Worm (Caenorhabditis elegans) whole organism, L4/young adult: ENCODE measurements around the gene F46F5.14.

Source experiments
- W03F9.2 ChIP-seq: fragments of 150-350 bp; optimal IDR thresholded peaks from 2 replicates; lab custom pipeline; 2014; ENCODE audit warnings: missing biosample characterization, missing genetic modification characterization
- dao-5 ChIP-seq: sonication (generic microtip); optimal IDR thresholded peaks from 2 replicates; lab custom pipeline; 2016; ENCODE audit warnings: missing genotype, missing genetic modification characterization, moderate library complexity, missing compliant biosample characterization

- TF ChIP-seq dao-5: no peak
- no peak for TF ChIP-seq W03F9.2 (tag; lab: Kevin White, UChicago)
Measured at ce11 chrII:782903-783302, 16.9 kb upstream of the F46F5.14 start, which contains the start of gene Y39F10A.3.
